Fruit fly (Drosophila melanogaster): ENCODE data around the gene Msp300.

Gene Msp300

DNA sequence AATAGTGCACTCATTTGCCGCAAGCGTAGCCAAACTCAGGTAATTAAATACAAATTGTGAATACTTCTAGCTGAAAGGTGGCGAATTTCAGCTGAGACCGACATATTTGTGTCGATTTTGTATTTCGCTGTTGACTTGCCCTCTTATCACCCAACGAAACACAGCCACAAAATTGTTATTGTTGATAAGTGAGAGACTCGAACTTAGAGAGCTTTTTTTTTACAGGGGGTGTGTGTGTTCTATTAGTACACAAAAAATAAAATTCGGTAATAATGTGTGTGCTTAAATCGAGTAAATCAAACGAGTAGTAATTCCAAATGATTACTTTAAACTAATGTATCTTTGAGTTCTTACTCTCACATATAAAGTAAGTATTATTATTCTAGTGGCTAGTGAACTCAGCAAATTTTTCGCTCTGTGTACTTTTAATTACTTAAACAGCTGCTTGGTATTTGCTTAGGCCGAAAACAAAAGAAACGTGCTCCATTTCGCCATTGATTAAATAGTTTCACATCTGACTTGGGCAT is 39.7 kb upstream of the Msp300 start (continued):
- TF ChIP-seq Chrac-16 (GFP tag; optimal IDR thresholded peaks at IDR 0.05) = peak; percentile 46
- TF ChIP-seq CG9727 (GFP tag; optimal IDR thresholded peaks at IDR 0.05) = peak; percentile 66
- peak; percentile 28 for TF ChIP-seq CoRest (tag; optimal IDR thresholded peaks at IDR 0.05)
- TF ChIP-seq seq (GFP tag; IDR thresholded peaks at IDR 0.05) = peak; percentile 77
- peak; percentile 15 for TF ChIP-seq CG10147 (GFP tag; optimal IDR thresholded peaks at IDR 0.05)
- TF ChIP-seq CG32772 (GFP tag; IDR thresholded peaks at IDR 0.05) = no peak
- peak; percentile 41 for TF ChIP-seq CG12744 (GFP tag; optimal IDR thresholded peaks at IDR 0.05)
- no peak for TF ChIP-seq bigmax (GFP tag; optimal IDR thresholded peaks at IDR 0.05)
- TF ChIP-seq CG15479 (GFP tag; optimal IDR thresholded peaks at IDR 0.05) = no peak
- peak; percentile 51; the same call in 1 of the 2 replicates for TF ChIP-seq Oaz (GFP tag; IDR thresholded peaks at IDR 0.05)
- TF ChIP-seq CG6654 (GFP tag; optimal IDR thresholded peaks at IDR 0.05) = no peak
- no peak for TF ChIP-seq ab (GFP tag; optimal IDR thresholded peaks at IDR 0.05)
- TF ChIP-seq CG6254 (GFP tag; optimal IDR thresholded peaks at IDR 0.05) = peak; percentile 59
- TF ChIP-seq CG8944 (GFP tag; optimal IDR thresholded peaks at IDR 0.05) = peak; percentile 12
- TF ChIP-seq ems (GFP tag; optimal IDR thresholded peaks at IDR 0.05) = peak; percentile 62
- TF ChIP-seq CG9437 (GFP tag; optimal IDR thresholded peaks at IDR 0.05) = peak; percentile 49
- TF ChIP-seq Dll (GFP tag; IDR thresholded peaks at IDR 0.05; ENCODE audit: partially characterized antibody) = no peak
- no peak for TF ChIP-seq ham (GFP tag; IDR thresholded peaks at IDR 0.05)
- peak; percentile 91 for TF ChIP-seq so (GFP tag; IDR thresholded peaks at IDR 0.05)
- peak; percentile 43; the same call in 2 of the 3 replicates for TF ChIP-seq B-H1 (GFP tag; IDR thresholded peaks at IDR 0.05)
- peak; percentile 37 for TF ChIP-seq gcm2 (GFP tag; optimal IDR thresholded peaks at IDR 0.05)
- peak; percentile 80 for TF ChIP-seq row (GFP tag; IDR thresholded peaks at IDR 0.05)
- peak; percentile 44 for TF ChIP-seq Myb (GFP tag; optimal IDR thresholded peaks at IDR 0.05)
- no peak for TF ChIP-seq amos (GFP tag; IDR thresholded peaks at IDR 0.05; ENCODE audit: partially characterized antibody)
- TF ChIP-seq CG9215 (GFP tag; IDR thresholded peaks at IDR 0.05) = no peak
- no peak for TF ChIP-seq Adf1 (GFP tag; IDR thresholded peaks at IDR 0.05)
- no peak for TF ChIP-seq Dp (GFP tag; optimal IDR thresholded peaks at IDR 0.05)
- peak; percentile 79 for TF ChIP-seq dysf (GFP tag; IDR thresholded peaks at IDR 0.05)
- peak; percentile 73 for TF ChIP-seq Awh (GFP tag; IDR thresholded peaks at IDR 0.05)
- TF ChIP-seq CG3726 (GFP tag; IDR thresholded peaks at IDR 0.05) = 0 out of 3 replicates have a peak, but pooled peaks have one; percentile 24
- TF ChIP-seq Dref (GFP tag; IDR thresholded peaks at IDR 0.05) = no peak
- TF ChIP-seq Doc2 (GFP tag; IDR thresholded peaks at IDR 0.05) = no peak
- peak; percentile 27 for TF ChIP-seq CG12236 (GFP tag; optimal IDR thresholded peaks at IDR 0.05)
- peak; percentile 9 for TF ChIP-seq fd3F (GFP tag; optimal IDR thresholded peaks at IDR 0.05)
- 0 out of 2 replicates have a peak, but pooled peaks have one; percentile 9 for TF ChIP-seq CG11085 (GFP tag; IDR thresholded peaks at IDR 0.05)
- TF ChIP-seq Tbp (GFP tag; optimal IDR thresholded peaks at IDR 0.05) = no peak
- TF ChIP-seq sr (GFP tag; IDR thresholded peaks at IDR 0.05) = no peak; the same call in 2 of the 3 replicates
- no peak for TF ChIP-seq twi (tag; optimal IDR thresholded peaks at IDR 0.05)
- TF ChIP-seq CG9797 (GFP tag; optimal IDR thresholded peaks at IDR 0.05) = no peak
- TF ChIP-seq CG14050 (GFP tag; IDR thresholded peaks at IDR 0.05) = 0 out of 3 replicates have a peak, but pooled peaks have one; percentile 27
- TF ChIP-seq CG3838 (GFP tag; optimal IDR thresholded peaks at IDR 0.05) = peak; percentile 9
- TF ChIP-seq CG2889 (GFP tag; IDR thresholded peaks at IDR 0.05) = peak; percentile 45; the same call in 1 of the 3 replicates
- TF ChIP-seq zfh1 (GFP tag; IDR thresholded peaks at IDR 0.05) = peak; percentile 51; the same call in 1 of the 3 replicates
- TF ChIP-seq GATAe (GFP tag; conservative IDR thresholded peaks at IDR 0.05) = no peak; the same call in 1 of the 2 replicates
- TF ChIP-seq Poxn (GFP tag; IDR thresholded peaks at IDR 0.05) = no peak
- TF ChIP-seq Bteb2 (GFP tag; optimal IDR thresholded peaks at IDR 0.05) = peak; percentile 42
- TF ChIP-seq Dad (GFP tag; optimal IDR thresholded peaks at IDR 0.05) = no peak
- no peak for TF ChIP-seq cad (GFP tag; optimal IDR thresholded peaks at IDR 0.05)
- TF ChIP-seq bbx (GFP tag; IDR thresholded peaks at IDR 0.05; ENCODE audit: partially characterized antibody) = no peak
- peak; percentile 71 for TF ChIP-seq BtbVII (GFP tag; optimal IDR thresholded peaks at IDR 0.05)
- TF ChIP-seq dati (GFP tag; IDR thresholded peaks at IDR 0.05) = no peak
- TF ChIP-seq Oli (tag; optimal IDR thresholded peaks at IDR 0.05) = peak; percentile 54

All from whole organism, embryonic.